Worm (Caenorhabditis elegans): ENCODE results near the gene srh-145.

Gene srh-145

ce11 chrV:16447735-16448134 is 37.2 kb downstream of the srh-145 start, which contains the start of gene T08G3.13:
Gene T08G3.13, plus strand, starts transcription at chrV:16448035.
- TF ChIP-seq spr-3 (GFP tag; optimal IDR thresholded peaks at IDR 0.05) (no peak), mxl-3 (GFP tag; optimal IDR thresholded peaks at IDR 0.05) (no peak), egl-43 (GFP tag; IDR thresholded peaks at IDR 0.05) (no peak), lin-1 (GFP tag; IDR thresholded peaks at IDR 0.05) (no peak), madf-5 (GFP tag; IDR thresholded peaks at IDR 0.05) (no peak), tag-97 (GFP tag; IDR thresholded peaks at IDR 0.05) (no peak), fkh-10 (GFP tag; optimal IDR thresholded peaks at IDR 0.05) (no peak), R02D3.7 (tag; optimal IDR thresholded peaks at IDR 0.05) (no peak), Y75B8A.6 (GFP tag; IDR thresholded peaks at IDR 0.05) (no peak), fos-1 (tag; optimal IDR thresholded peaks at IDR 0.05) (no peak), hmg-1.1 (GFP tag; IDR thresholded peaks at IDR 0.05) (no peak), nhr-41 (GFP tag; IDR thresholded peaks at IDR 0.05) (no peak), ztf-11 (tag; optimal IDR thresholded peaks at IDR 0.05) (no peak), dve-1 (tag; optimal IDR thresholded peaks at IDR 0.05; ENCODE audit: insufficient read depth) (no peak), unc-130 (GFP tag; optimal IDR thresholded peaks at IDR 0.05) (no peak), unc-62 (GFP tag; optimal IDR thresholded peaks at IDR 0.05 in 1 of 2) (no peak), unc-62 (tag; optimal IDR thresholded peaks at IDR 0.05) (no peak), nhr-28 (tag; optimal IDR thresholded peaks at IDR 0.05) (no peak)

ce11 chrV:16455065-16455464 is 44.6 kb downstream of the srh-145 start, which contains the start of gene str-14:
Gene str-14, minus strand, starts transcription at chrV:16455165.
- no peak for TF ChIP-seq aly-2 (tag; optimal IDR thresholded peaks at IDR 0.05)
- no peak for TF ChIP-seq nhr-28 (tag; optimal IDR thresholded peaks at IDR 0.05)
- no peak for TF ChIP-seq mes-2 (tag; optimal IDR thresholded peaks at IDR 0.05; ENCODE audit: poor library complexity, severe bottlenecking)
- TF ChIP-seq F44E2.7 (GFP tag; IDR thresholded peaks at IDR 0.05) = no peak
- no peak for TF ChIP-seq ZK546.5 (tag; optimal IDR thresholded peaks at IDR 0.05)
- TF ChIP-seq R02D3.7 (tag; optimal IDR thresholded peaks at IDR 0.05) = no peak
- no peak for TF ChIP-seq daf-8 (GFP tag; IDR thresholded peaks at IDR 0.05)
- TF ChIP-seq set-16 (GFP tag; IDR thresholded peaks at IDR 0.05) = no peak
- no peak for TF ChIP-seq tra-1 (GFP tag; IDR thresholded peaks at IDR 0.05)
- no peak for TF ChIP-seq nhr-111 (GFP tag; optimal IDR thresholded peaks at IDR 0.05)
- TF ChIP-seq cey-2 (tag; optimal IDR thresholded peaks at IDR 0.05; ENCODE audit: borderline replicate concordance, insufficient read depth) = no peak
- no peak for TF ChIP-seq nhr-42 (GFP tag; IDR thresholded peaks at IDR 0.05)
- no peak for TF ChIP-seq ctbp-1 (GFP tag; IDR thresholded peaks at IDR 0.05)
- TF ChIP-seq T20F7.1 (GFP tag; optimal IDR thresholded peaks at IDR 0.05) = no peak
- TF ChIP-seq ceh-82 (tag; optimal IDR thresholded peaks at IDR 0.05) = no peak
- no peak for TF ChIP-seq unc-39 (tag; optimal IDR thresholded peaks at IDR 0.05)
- TF ChIP-seq mdt-29 (GFP tag; IDR thresholded peaks at IDR 0.05) = no peak
- TF ChIP-seq ceh-28 (tag; optimal IDR thresholded peaks at IDR 0.05) = no peak

ce11 chrV:16458714-16459113 is 48.2 kb downstream of the srh-145 start, which contains the start of gene str-15:
Gene str-15, minus strand, starts transcription at chrV:16458814.
- no peak for TF ChIP-seq mdt-29 (GFP tag; IDR thresholded peaks at IDR 0.05)
- TF ChIP-seq ceh-28 (tag; optimal IDR thresholded peaks at IDR 0.05) = no peak
- no peak for TF ChIP-seq ama-1 (optimal IDR thresholded peaks at IDR 0.05)
- TF ChIP-seq F10B5.3 (tag; optimal IDR thresholded peaks at IDR 0.05) = no peak

ce11 chrV:16459377-16459776 is 48.9 kb downstream of the srh-145 start:
- TF ChIP-seq nhr-11 (tag; optimal IDR thresholded peaks at IDR 0.05) = no peak
- TF ChIP-seq unc-62 (GFP tag; optimal IDR thresholded peaks at IDR 0.05 in 1 of 2) = peak in 1 of 2 experiments; percentile 91
- no peak for TF ChIP-seq unc-62 (tag; optimal IDR thresholded peaks at IDR 0.05)
- TF ChIP-seq D1046.2 (GFP tag; IDR thresholded peaks at IDR 0.05) = no peak
- TF ChIP-seq aha-1 (tag) = peak; percentile 83
- no peak for TF ChIP-seq lin-38 (GFP tag; IDR thresholded peaks at IDR 0.05)
- no peak for TF ChIP-seq dmd-9 (GFP tag; IDR thresholded peaks at IDR 0.05)
- no peak for TF ChIP-seq ceh-32 (tag; optimal IDR thresholded peaks at IDR 0.05; ENCODE audit: poor library complexity)
- TF ChIP-seq ceh-82 (tag; optimal IDR thresholded peaks at IDR 0.05) = no peak
- no peak for TF ChIP-seq set-16 (GFP tag; IDR thresholded peaks at IDR 0.05)
